Worm (Caenorhabditis elegans) whole organism, L4/young adult: ENCODE measurements around the gene aagr-2.

Experiments used
- W03F9.2 ChIP-seq: fragments of 150-350 bp; optimal IDR thresholded peaks from 2 replicates; lab custom pipeline; 2014; ENCODE audit warnings: missing biosample characterization, missing genetic modification characterization
- him-1 ChIP-seq: sonication (generic microtip); optimal IDR thresholded peaks from 2 replicates; lab custom pipeline; 2016; ENCODE audit warnings: missing genotype, missing genetic modification reagents, missing genetic modification characterization, missing compliant biosample characterization

- TF ChIP-seq W03F9.2 (tag; lab: Kevin White, UChicago): no peak
- no peak for TF ChIP-seq him-1
Measured at ce11 chrII:4934954-4935353, 9.9 kb upstream of the aagr-2 start, which contains the start of gene gst-30.
